Fruit fly (Drosophila melanogaster): ENCODE results near the gene TwdlK.

The TwdlK gene

dm6 chr3R:26639503-26640075, 11.1 kb upstream of the TwdlK start, which contains the start of gene TwdlD:
TwdlD (plus strand) TSS chr3R:26640025.
- no peak for TF ChIP-seq CG13204 (GFP tag; optimal IDR thresholded peaks at IDR 0.05)

DNA sequence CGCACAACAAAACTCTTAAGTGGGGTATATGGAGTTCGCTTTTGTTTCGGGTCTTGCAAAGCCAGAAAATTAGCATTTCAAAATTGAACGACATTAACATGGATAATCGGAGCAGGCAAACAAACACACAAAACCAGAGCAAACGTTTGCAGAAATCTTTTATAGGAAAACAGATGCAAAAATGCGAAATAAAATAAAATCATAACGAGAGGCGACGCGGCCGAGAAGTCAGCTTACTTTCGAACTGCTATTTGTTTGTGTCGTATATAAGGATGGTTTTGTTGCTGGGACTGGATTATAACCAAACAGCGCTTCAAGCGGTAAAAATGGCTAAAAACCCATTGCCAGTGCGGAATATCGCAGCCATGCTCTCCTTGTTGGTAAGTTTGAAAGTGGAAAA, 7.9 kb upstream of the TwdlK start, which contains the start of gene TwdlS:
TwdlS (plus strand) TSS at position 301 of the 400 bp plus-strand sequence.
- no peak for TF ChIP-seq CG8159 (tag; optimal IDR thresholded peaks at IDR 0.05)
- TF ChIP-seq CG32121 (GFP tag; IDR thresholded peaks at IDR 0.05), result no peak
- no peak for TF ChIP-seq Pif1A (GFP tag; optimal IDR thresholded peaks at IDR 0.05)
- TF ChIP-seq Pif1B (GFP tag; optimal IDR thresholded peaks at IDR 0.05), result no peak
- no peak for TF ChIP-seq CG14655 (GFP tag; optimal IDR thresholded peaks at IDR 0.05)
- TF ChIP-seq CG12605 (GFP tag; IDR thresholded peaks at IDR 0.05), result no peak
- no peak for TF ChIP-seq CG15710 (tag; optimal IDR thresholded peaks at IDR 0.05)
- TF ChIP-seq EcR (GFP tag; optimal IDR thresholded peaks at IDR 0.05), result no peak
- no peak for TF ChIP-seq CG8301 (tag; optimal IDR thresholded peaks at IDR 0.05)
- no peak for TF ChIP-seq CG10348 (GFP tag; IDR thresholded peaks at IDR 0.05)
- no peak for TF ChIP-seq Snoo (tag; optimal IDR thresholded peaks at IDR 0.05)

dm6 chr3R:26634585-26634984, 6.1 kb upstream of the TwdlK start, which contains the start of gene TwdlR:
TwdlR (plus strand) TSS chr3R:26634885.
- no peak for TF ChIP-seq EcR (GFP tag; optimal IDR thresholded peaks at IDR 0.05)
- no peak for TF ChIP-seq CG4496 (GFP tag; IDR thresholded peaks at IDR 0.05)
- TF ChIP-seq rn (GFP tag; IDR thresholded peaks at IDR 0.05), result no peak
- no peak for TF ChIP-seq CG14655 (GFP tag; optimal IDR thresholded peaks at IDR 0.05)

DNA sequence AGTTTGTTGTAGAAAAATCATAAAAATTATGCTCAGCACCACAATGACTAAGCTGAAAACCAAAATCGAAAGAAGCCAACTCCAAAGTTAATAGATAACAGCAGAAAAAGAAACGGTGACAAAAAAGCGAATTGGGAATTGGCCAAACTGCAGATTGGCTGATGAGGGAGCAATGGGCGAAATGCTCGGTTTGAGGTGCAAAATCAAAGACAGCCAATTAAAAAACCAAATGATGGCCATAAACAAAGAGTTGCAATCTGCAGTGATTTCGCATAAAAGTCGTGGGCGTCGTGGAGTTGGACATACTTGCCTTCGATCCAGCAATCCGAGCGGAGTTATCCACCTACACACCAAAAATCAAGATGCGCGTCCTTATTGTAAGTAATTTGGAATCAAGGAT, 4.9 kb upstream of the TwdlK start, which contains the start of gene TwdlH:
TwdlH (plus strand) TSS at position 301 of the 400 bp plus-strand sequence.
- TF ChIP-seq Pif1B (GFP tag; optimal IDR thresholded peaks at IDR 0.05), result no peak
- TF ChIP-seq CG17806 (tag; optimal IDR thresholded peaks at IDR 0.05), result no peak
- no peak for TF ChIP-seq Ets98B (GFP tag; IDR thresholded peaks at IDR 0.05)
- no peak for TF ChIP-seq CG34367 (tag; optimal IDR thresholded peaks at IDR 0.05)
- no peak for TF ChIP-seq EcR (GFP tag; optimal IDR thresholded peaks at IDR 0.05)
- no peak for TF ChIP-seq CG10348 (GFP tag; IDR thresholded peaks at IDR 0.05)
- no peak for TF ChIP-seq CG13204 (GFP tag; optimal IDR thresholded peaks at IDR 0.05)
- no peak for TF ChIP-seq fd96Ca (GFP tag; IDR thresholded peaks at IDR 0.05)
- no peak for TF ChIP-seq CG4496 (GFP tag; IDR thresholded peaks at IDR 0.05)
- TF ChIP-seq gl (tag; optimal IDR thresholded peaks at IDR 0.05), result no peak
- TF ChIP-seq CG15710 (tag; optimal IDR thresholded peaks at IDR 0.05), result no peak
- TF ChIP-seq CG9948 (tag; optimal IDR thresholded peaks at IDR 0.05), result no peak
- no peak for TF ChIP-seq rn (GFP tag; IDR thresholded peaks at IDR 0.05)
- TF ChIP-seq D1 (tag; optimal IDR thresholded peaks at IDR 0.05), result no peak
- no peak for TF ChIP-seq Snoo (tag; optimal IDR thresholded peaks at IDR 0.05)

- TF ChIP-seq gl (tag; optimal IDR thresholded peaks at IDR 0.05), result no peak
- TF ChIP-seq fd96Ca (GFP tag; IDR thresholded peaks at IDR 0.05), result no peak
- no peak for TF ChIP-seq Pif1A (GFP tag; optimal IDR thresholded peaks at IDR 0.05)
- no peak for TF ChIP-seq CG14655 (GFP tag; optimal IDR thresholded peaks at IDR 0.05)
- no peak for TF ChIP-seq CG34367 (tag; optimal IDR thresholded peaks at IDR 0.05)
These were observed 4.5 kb upstream of the TwdlK start for dm6 chr3R:26633010-26633409.

DNA sequence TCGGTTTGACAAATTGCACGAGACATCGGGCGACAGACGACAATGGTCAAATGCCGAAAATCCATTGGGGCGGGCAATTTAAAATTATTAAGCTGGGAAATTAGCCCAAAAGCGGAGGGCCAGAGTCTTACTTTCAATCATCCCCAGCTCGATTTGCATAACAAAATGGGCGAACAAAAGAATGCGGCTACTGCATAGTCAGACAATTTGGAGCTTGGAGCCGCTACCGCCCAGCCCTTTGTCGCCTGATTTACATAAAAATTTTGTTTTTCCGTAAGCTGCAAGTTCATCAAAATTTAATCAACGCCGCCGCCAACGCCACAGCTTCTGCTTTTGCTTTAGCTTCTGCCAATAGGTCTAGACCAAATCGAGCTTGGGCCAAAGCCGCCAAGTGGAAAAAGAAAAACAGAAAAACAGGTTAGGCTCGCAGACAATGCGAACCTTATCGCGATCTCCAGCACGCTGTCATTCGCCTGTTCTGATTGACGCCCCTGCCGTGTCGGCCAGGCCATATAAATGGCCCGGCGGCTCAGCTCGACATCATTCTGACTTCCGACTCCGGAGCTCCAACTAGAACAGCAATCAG, 2.9 kb upstream of the TwdlK start, which contains the start of gene TwdlN:
TwdlN (plus strand) TSS at position 536 of the 586 bp plus-strand sequence.
- no peak for TF ChIP-seq CG32121 (GFP tag; IDR thresholded peaks at IDR 0.05)
- TF ChIP-seq EcR (GFP tag; optimal IDR thresholded peaks at IDR 0.05), result no peak
- TF ChIP-seq CG15710 (tag; optimal IDR thresholded peaks at IDR 0.05), result no peak

dm6 chr3R:26629618-26630017, 1.1 kb upstream of the TwdlK start, which contains the start of gene TwdlJ:
TwdlJ (plus strand) TSS chr3R:26629918.
- TF ChIP-seq rn (GFP tag; IDR thresholded peaks at IDR 0.05) (no peak), CG8159 (tag; optimal IDR thresholded peaks at IDR 0.05) (no peak), CG4496 (GFP tag; IDR thresholded peaks at IDR 0.05) (no peak), Ets98B (GFP tag; IDR thresholded peaks at IDR 0.05) (no peak), CG8301 (tag; optimal IDR thresholded peaks at IDR 0.05) (no peak), CG15710 (tag; optimal IDR thresholded peaks at IDR 0.05) (no peak), CG10348 (GFP tag; IDR thresholded peaks at IDR 0.05) (no peak), Snoo (tag; optimal IDR thresholded peaks at IDR 0.05) (no peak), CG14655 (GFP tag; optimal IDR thresholded peaks at IDR 0.05) (no peak), EcR (GFP tag; optimal IDR thresholded peaks at IDR 0.05) (no peak), Pif1A (GFP tag; optimal IDR thresholded peaks at IDR 0.05) (no peak), CG12605 (GFP tag; IDR thresholded peaks at IDR 0.05) (no peak), CG13204 (GFP tag; optimal IDR thresholded peaks at IDR 0.05) (no peak), CG34367 (tag; optimal IDR thresholded peaks at IDR 0.05) (no peak), CG32121 (GFP tag; IDR thresholded peaks at IDR 0.05) (no peak), fd96Ca (GFP tag; IDR thresholded peaks at IDR 0.05) (no peak), D1 (tag; optimal IDR thresholded peaks at IDR 0.05) (no peak), CG9948 (tag; optimal IDR thresholded peaks at IDR 0.05) (no peak), gl (tag; optimal IDR thresholded peaks at IDR 0.05) (no peak)

Data from whole organism, pupa.